Worm (Caenorhabditis elegans) whole organism, L1 larva: Measurements from ENCODE around the gene AH9.3.

ENCODE experiments used
- blmp-1 ChIP-seq: fragments of 150-350 bp; optimal IDR thresholded peaks from 2 replicates; lab custom pipeline; 2014; ENCODE audit warnings: missing biosample characterization, missing genetic modification characterization
- ceh-88 ChIP-seq: fragments of 200-800 bp; sonication (Bioruptor generic); IDR thresholded peaks from 2 replicates; pipeline ENCODE4 v1.3.6; 2022; ENCODE audit warnings: missing genetic modification characterization, missing compliant biosample characterization
- dpl-1 ChIP-seq, 3 experiments: fragments of 150-350 bp in 2 of 3; sonication (generic microtip) in 1 of 3; optimal IDR thresholded peaks; 2 replicates each; lab custom pipeline; 2014 to 2017; ENCODE audit warnings: missing biosample characterization in 3 of 3, missing genetic modification characterization in 3 of 3, missing genetic modification reagents in 3 of 3
- fkh-10 ChIP-seq: sonication (generic microtip); optimal IDR thresholded peaks from 2 replicates; lab custom pipeline; 2017; ENCODE audit warnings: missing biosample characterization, missing genetic modification reagents, missing genetic modification characterization
- lin-15B ChIP-seq: fragments of 150-350 bp; sonication (generic microtip); optimal IDR thresholded peaks from 3 replicates; lab custom pipeline; 2014; ENCODE audit warnings: missing biosample characterization, missing genetic modification characterization
- lsy-2 ChIP-seq, 2 experiments: fragments of 150-350 bp; optimal IDR thresholded peaks; 2 replicates each; lab custom pipeline; 2014; ENCODE audit warnings: missing biosample characterization in 2 of 2, missing genetic modification characterization in 2 of 2
- mef-2 ChIP-seq: fragments of 150-350 bp; optimal IDR thresholded peaks from 2 replicates; lab custom pipeline; 2014; ENCODE audit warnings: missing biosample characterization, missing genetic modification characterization
- nhr-11 ChIP-seq: fragments of 150-350 bp; optimal IDR thresholded peaks from 2 replicates; lab custom pipeline; 2014; ENCODE audit warnings: missing biosample characterization, missing genetic modification characterization
- nhr-28 ChIP-seq: fragments of 150-350 bp; optimal IDR thresholded peaks from 2 replicates; lab custom pipeline; 2014; ENCODE audit warnings: missing biosample characterization, missing genetic modification characterization
- nhr-76 ChIP-seq: sonication (generic microtip); optimal IDR thresholded peaks from 2 replicates; lab custom pipeline; 2017; ENCODE audit warnings: missing biosample characterization, missing genetic modification characterization
- sox-4 ChIP-seq: sonication (generic microtip); optimal IDR thresholded peaks from 2 replicates; lab custom pipeline; 2016; ENCODE audit warnings: missing genetic modification characterization, missing compliant biosample characterization
- tbx-2 ChIP-seq: sonication (generic microtip); optimal IDR thresholded peaks from 2 replicates; lab custom pipeline; 2016; ENCODE audit warnings: missing genetic modification characterization, missing compliant biosample characterization
- unc-98 ChIP-seq: fragments of 200-800 bp; sonication (Bioruptor generic); IDR thresholded peaks from 2 replicates; pipeline ENCODE4 v1.3.6; 2022; ENCODE audit warnings: missing genetic modification characterization, missing compliant biosample characterization
- ztf-11 ChIP-seq, 2 experiments: sonication (generic microtip); optimal IDR thresholded peaks; 2 replicates each; lab custom pipeline; 2016 to 2017; ENCODE audit warnings: missing genetic modification characterization in 2 of 2, missing biosample characterization in 1 of 2, missing compliant biosample characterization in 1 of 2

ce11 chrX:2213400-2214362 is 47.2 kb downstream of the AH9.3 start:
- TF ChIP-seq unc-98 = no peak
- TF ChIP-seq tbx-2 = no peak
- TF ChIP-seq blmp-1 (tag; lab: Kevin White, UChicago) = peak; percentile 91
- TF ChIP-seq ceh-88 = no peak
- no peak for TF ChIP-seq nhr-28 (tag; lab: Kevin White, UChicago)
- no peak for TF ChIP-seq lsy-2 (tag; optimal IDR thresholded peaks at IDR 0.05; lab: Kevin White, UChicago)
- no peak for TF ChIP-seq dpl-1 (GFP tag; optimal IDR thresholded peaks at IDR 0.05; lab: Kevin White, UChicago)
- no peak for TF ChIP-seq lin-15B (tag; lab: Kevin White, UChicago)
- TF ChIP-seq mef-2 (tag; lab: Kevin White, UChicago) = no peak
- no peak for TF ChIP-seq fkh-10 (GFP tag; lab: Kevin White, UChicago)
- no peak for TF ChIP-seq sox-4 (tag; lab: Kevin White, UChicago)
- no peak for TF ChIP-seq nhr-76
- no peak for TF ChIP-seq nhr-11
- no peak for TF ChIP-seq ztf-11 (tag; optimal IDR thresholded peaks at IDR 0.05; lab: Kevin White, UChicago)
